Fruit fly (Drosophila melanogaster) whole organism, embryonic: ENCODE measurements around the gene CG4653.

Source experiments
- ATbp ChIP-seq: fragments of 200-800 bp; sonication (Bioruptor generic); optimal IDR thresholded peaks from 2 replicates; lab custom pipeline; 2017; ENCODE audit warnings: missing biosample characterization, mild to moderate bottlenecking, missing genetic modification characterization, missing genetic modification reagents
- Bdp1 ChIP-seq: fragments of 200-800 bp; sonication (Bioruptor generic); optimal IDR thresholded peaks from 3 replicates; lab custom pipeline; 2016; ENCODE audit warnings: missing biosample characterization, missing genetic modification characterization
- CG10565 ChIP-seq: fragments of 200-800 bp; sonication (Bioruptor generic); optimal IDR thresholded peaks from 3 replicates; lab custom pipeline; 2016; ENCODE audit warnings: missing biosample characterization, mild to moderate bottlenecking, missing genetic modification characterization
- CG11398 ChIP-seq: fragments of 200-800 bp; sonication (Bioruptor generic); optimal IDR thresholded peaks from 2 replicates; lab custom pipeline; 2016; ENCODE audit warnings: missing biosample characterization, missing genetic modification characterization
- CG11456 ChIP-seq: fragments of 200-800 bp; sonication (Bioruptor generic); IDR thresholded peaks from 3 replicates; pipeline ENCODE4 v1.3.6; 2022; ENCODE audit warnings: missing biosample characterization, missing genetic modification characterization
- CG11696 ChIP-seq: fragments of 200-800 bp; sonication (Bioruptor generic); IDR thresholded peaks from 2 replicates; pipeline ENCODE4 v1.3.6; 2022; ENCODE audit warnings: missing biosample characterization, missing genetic modification characterization
- CG12155 ChIP-seq: fragments of 200-800 bp; sonication (Bioruptor generic); optimal IDR thresholded peaks from 3 replicates; lab custom pipeline; 2016; ENCODE audit warnings: missing biosample characterization, missing genetic modification characterization
- CG13296 ChIP-seq: fragments of 200-800 bp; sonication (Bioruptor generic); optimal IDR thresholded peaks from 3 replicates; lab custom pipeline; 2018; ENCODE audit warnings: missing biosample characterization, mild to moderate bottlenecking, missing genetic modification characterization
- CG14050 ChIP-seq: fragments of 200-800 bp; sonication (Bioruptor generic); IDR thresholded peaks from 3 replicates; pipeline ENCODE4 v1.3.6; 2022; ENCODE audit warnings: missing biosample characterization, missing genetic modification characterization
- CG14710 ChIP-seq: fragments of 200-800 bp; sonication (Bioruptor generic); optimal IDR thresholded peaks from 3 replicates; lab custom pipeline; 2019; ENCODE audit warnings: missing biosample characterization, mild to moderate bottlenecking, missing genetic modification characterization, moderate library complexity
- CG15696 ChIP-seq: fragments of 200-800 bp; sonication (Bioruptor generic); optimal IDR thresholded peaks from 2 replicates; lab custom pipeline; 2019; ENCODE audit warnings: missing biosample characterization, mild to moderate bottlenecking, missing genetic modification characterization, moderate library complexity
- CG16813 ChIP-seq: fragments of 200-800 bp; sonication (Bioruptor generic); IDR thresholded peaks from 3 replicates; pipeline ENCODE4 v1.3.6; 2022; ENCODE audit warnings: missing biosample characterization, missing genetic modification characterization; ENCODE audit not compliant: partially characterized antibody
- CG16863 ChIP-seq: fragments of 200-800 bp; sonication (Bioruptor generic); optimal IDR thresholded peaks from 3 replicates; lab custom pipeline; 2016; ENCODE audit warnings: missing biosample characterization, missing genetic modification characterization
- CG17612 ChIP-seq: fragments of 200-800 bp; sonication (Bioruptor generic); IDR thresholded peaks from 2 replicates; pipeline ENCODE4 v1.3.6; 2022; ENCODE audit warnings: missing biosample characterization, missing genetic modification characterization
- CG18476 ChIP-seq: fragments of 200-800 bp; sonication (Bioruptor generic); optimal IDR thresholded peaks from 2 replicates; lab custom pipeline; 2016; ENCODE audit warnings: missing biosample characterization, mild to moderate bottlenecking, missing genetic modification characterization
- CG31224 ChIP-seq: fragments of 200-800 bp; sonication (Bioruptor generic); IDR thresholded peaks from 2 replicates; pipeline ENCODE4 v1.3.6; 2022; ENCODE audit warnings: missing biosample characterization, missing genetic modification characterization
- CG31365 ChIP-seq: fragments of 200-800 bp; sonication (Bioruptor generic); optimal IDR thresholded peaks from 2 replicates; lab custom pipeline; 2018; ENCODE audit warnings: missing biosample characterization, mild to moderate bottlenecking, missing genetic modification characterization
- CG33557 ChIP-seq: fragments of 200-800 bp; sonication (Bioruptor generic); optimal IDR thresholded peaks from 2 replicates; lab custom pipeline; 2019; ENCODE audit warnings: missing biosample characterization, mild to moderate bottlenecking, missing genetic modification characterization, moderate library complexity
- CG4730 ChIP-seq: fragments of 200-800 bp; sonication (Bioruptor generic); IDR thresholded peaks from 2 replicates; pipeline ENCODE4 v1.3.6; 2022; ENCODE audit warnings: missing biosample characterization, missing genetic modification characterization
- CG6254 ChIP-seq: fragments of 200-800 bp; sonication (Bioruptor generic); optimal IDR thresholded peaks from 3 replicates; lab custom pipeline; 2017; ENCODE audit warnings: mild to moderate bottlenecking, missing biosample characterization, missing genetic modification reagents, missing genetic modification characterization
- CkIIα-i1 ChIP-seq: fragments of 200-800 bp; sonication (Bioruptor generic); IDR thresholded peaks from 2 replicates; pipeline ENCODE4 v1.3.6; 2022; ENCODE audit warnings: missing biosample characterization, missing genetic modification characterization
- Elba2 ChIP-seq: fragments of 200-800 bp; sonication (Bioruptor generic); optimal IDR thresholded peaks from 3 replicates; lab custom pipeline; 2016; ENCODE audit warnings: missing biosample characterization, missing genetic modification characterization
- Fer2 ChIP-seq: fragments of 200-800 bp; sonication (Bioruptor generic); optimal IDR thresholded peaks from 2 replicates; lab custom pipeline; 2018; ENCODE audit warnings: missing biosample characterization, mild to moderate bottlenecking, missing genetic modification characterization, moderate library complexity
- HLHmδ ChIP-seq: fragments of 200-800 bp; sonication (Bioruptor generic); optimal IDR thresholded peaks from 2 replicates; lab custom pipeline; 2018; ENCODE audit warnings: missing biosample characterization, mild to moderate bottlenecking, missing genetic modification characterization, moderate library complexity
- Myb ChIP-seq: fragments of 200-800 bp; sonication (Bioruptor generic); optimal IDR thresholded peaks from 2 replicates; lab custom pipeline; 2016; ENCODE audit warnings: missing biosample characterization, missing genetic modification characterization
- NFAT ChIP-seq: fragments of 200-800 bp; sonication (Bioruptor generic); IDR thresholded peaks from 2 replicates; pipeline ENCODE4 v1.3.6; 2022; ENCODE audit warnings: missing biosample characterization, missing genetic modification characterization
- Nf-YB ChIP-seq: fragments of 200-800 bp; sonication (Bioruptor generic); optimal IDR thresholded peaks from 3 replicates; lab custom pipeline; 2019; ENCODE audit warnings: missing biosample characterization, mild to moderate bottlenecking, missing genetic modification characterization, moderate library complexity
- Xrp1 ChIP-seq: fragments of 200-800 bp; sonication (Bioruptor generic); IDR thresholded peaks from 2 replicates; pipeline ENCODE4 v1.3.6; 2022; ENCODE audit warnings: missing biosample characterization, missing genetic modification characterization
- ab ChIP-seq: fragments of 200-800 bp; sonication (Bioruptor generic); optimal IDR thresholded peaks from 2 replicates; lab custom pipeline; 2016; ENCODE audit warnings: missing biosample characterization, missing genetic modification characterization
- abd-A ChIP-seq: fragments of 200-800 bp; sonication (Bioruptor generic); optimal IDR thresholded peaks from 3 replicates; lab custom pipeline; 2019; ENCODE audit warnings: missing biosample characterization, mild to moderate bottlenecking, missing genetic modification characterization, moderate library complexity
- ac ChIP-seq: fragments of 200-800 bp; sonication (Bioruptor generic); optimal IDR thresholded peaks from 3 replicates; lab custom pipeline; 2017; ENCODE audit warnings: missing biosample characterization, mild to moderate bottlenecking, missing genetic modification characterization
- ap ChIP-seq: fragments of 200-800 bp; sonication (Bioruptor generic); IDR thresholded peaks from 2 replicates; pipeline ENCODE4 v1.3.6; 2022; ENCODE audit warnings: missing biosample characterization, missing genetic modification characterization
- croc ChIP-seq: fragments of 200-800 bp; sonication (Bioruptor generic); conservative IDR thresholded peaks from 3 replicates; pipeline ENCODE4 v1.3.6; 2022; ENCODE audit warnings: missing biosample characterization, missing genetic modification characterization
- danr ChIP-seq: fragments of 200-800 bp; sonication (Bioruptor generic); IDR thresholded peaks from 2 replicates; pipeline ENCODE4 v1.3.6; 2022; ENCODE audit warnings: missing biosample characterization, missing genetic modification characterization
- dmrt11E ChIP-seq: fragments of 200-800 bp; sonication (Bioruptor generic); optimal IDR thresholded peaks from 3 replicates; lab custom pipeline; 2018; ENCODE audit warnings: missing biosample characterization, mild to moderate bottlenecking, missing genetic modification characterization, moderate library complexity
- gem ChIP-seq: fragments of 200-800 bp; sonication (Bioruptor generic); optimal IDR thresholded peaks from 2 replicates; lab custom pipeline; 2019; ENCODE audit warnings: missing biosample characterization, mild to moderate bottlenecking, missing genetic modification characterization, moderate library complexity
- hbn ChIP-seq: fragments of 200-800 bp; sonication (Bioruptor generic); IDR thresholded peaks from 2 replicates; pipeline ENCODE4 v1.3.6; 2022; ENCODE audit warnings: missing biosample characterization, missing genetic modification characterization; ENCODE audit not compliant: partially characterized antibody
- klu ChIP-seq: fragments of 200-800 bp; sonication (Bioruptor generic); IDR thresholded peaks from 2 replicates; pipeline ENCODE4 v1.3.6; 2022; ENCODE audit warnings: missing biosample characterization, missing genetic modification characterization
- lov ChIP-seq, 2 experiments: fragments of 200-800 bp in 1 of 2; fragments of >200 bp in 1 of 2; sonication (Bioruptor generic) in 1 of 2; IDR thresholded peaks in 1 of 2; optimal IDR thresholded peaks in 1 of 2; 2 replicates in 1 of 2; 3 replicates in 1 of 2; pipeline versions ENCODE4 v1.3.6 to Lab custom; 2017 to 2022; ENCODE audit warnings: missing biosample characterization in 1 of 2, missing genetic modification characterization in 1 of 2
- onecut ChIP-seq: fragments of 200-800 bp; sonication (Bioruptor generic); IDR thresholded peaks from 2 replicates; pipeline ENCODE4 v1.3.6; 2022; ENCODE audit warnings: missing biosample characterization, missing genetic modification characterization
- phol ChIP-seq: fragments of 200-800 bp; sonication (Bioruptor generic); optimal IDR thresholded peaks from 3 replicates; lab custom pipeline; 2018; ENCODE audit warnings: missing biosample characterization, mild to moderate bottlenecking, missing genetic modification characterization, moderate library complexity
- rib ChIP-seq: fragments of 200-800 bp; sonication (Bioruptor generic); IDR thresholded peaks from 2 replicates; pipeline ENCODE4 v1.3.6; 2022; ENCODE audit warnings: missing biosample characterization, missing genetic modification characterization
- sens ChIP-seq: fragments of 200-800 bp; sonication (Bioruptor generic); peaks from one replicate; lab custom pipeline; 2016; ENCODE audit warnings: missing biosample characterization, missing genetic modification characterization
- shn ChIP-seq: fragments of 200-800 bp; sonication (Bioruptor generic); optimal IDR thresholded peaks from 3 replicates; lab custom pipeline; 2016; ENCODE audit warnings: missing biosample characterization, missing genetic modification characterization
- sr ChIP-seq: fragments of 200-800 bp; sonication (Bioruptor generic); IDR thresholded peaks from 3 replicates; pipeline ENCODE4 v1.3.6; 2022; ENCODE audit warnings: missing biosample characterization, missing genetic modification characterization
- tll ChIP-seq, 2 experiments: fragments of 200-800 bp in 1 of 2; fragments of >200 bp in 1 of 2; sonication (Bioruptor generic) in 1 of 2; optimal IDR thresholded peaks; 2 replicates each; lab custom pipeline; 2017 to 2019; ENCODE audit warnings: missing biosample characterization in 2 of 2, missing genetic modification characterization in 2 of 2, mild to moderate bottlenecking in 1 of 2, moderate library complexity in 1 of 2
- tna ChIP-seq: fragments of 200-800 bp; sonication (Bioruptor generic); IDR thresholded peaks from 2 replicates; pipeline ENCODE4 v1.3.6; 2022; ENCODE audit warnings: missing biosample characterization, missing genetic modification characterization; ENCODE audit not compliant: partially characterized antibody
- vnd ChIP-seq: fragments of 200-800 bp; sonication (Bioruptor generic); IDR thresholded peaks from 3 replicates; pipeline ENCODE4 v1.3.6; 2022; ENCODE audit warnings: missing biosample characterization, missing genetic modification characterization; ENCODE audit not compliant: partially characterized antibody
- wek ChIP-seq: fragments of 200-800 bp; sonication (Bioruptor generic); optimal IDR thresholded peaks from 3 replicates; lab custom pipeline; 2018; ENCODE audit warnings: missing biosample characterization, mild to moderate bottlenecking, missing genetic modification characterization, moderate library complexity

Gene CG4653

DNA sequence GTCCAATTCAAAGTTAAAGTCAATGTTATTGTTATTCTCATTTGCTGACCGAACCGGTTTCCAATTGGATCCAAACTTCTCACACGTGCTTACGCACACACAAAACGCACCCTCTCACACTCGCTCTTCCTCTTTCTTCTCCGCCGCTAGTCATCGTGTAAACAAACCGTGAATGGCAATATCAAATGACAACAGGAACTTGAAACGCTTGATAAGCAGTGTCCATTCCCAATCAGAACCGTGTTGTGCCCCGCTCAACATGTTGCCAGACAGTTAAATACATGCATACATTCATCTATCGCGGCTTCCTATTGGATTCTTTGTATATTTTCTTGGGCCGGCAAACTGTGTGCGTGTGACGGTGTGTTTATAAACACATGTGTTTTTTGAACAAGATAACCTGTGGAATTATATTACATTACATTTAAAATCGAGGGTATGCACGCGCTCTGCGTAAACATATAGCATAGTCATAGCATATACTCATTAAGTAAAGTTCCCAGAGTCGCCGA lies 48.1 kb upstream of the CG4653 start (continued):
- no peak for TF ChIP-seq CkIIα-i1 (GFP tag; lab: Robert Waterston, UW)
- peak; percentile 97 for TF ChIP-seq Elba2 (GFP tag; lab: Kevin White, UChicago)
- TF ChIP-seq phol, result no peak
- TF ChIP-seq HLHmδ (GFP tag; lab: Kevin White, UChicago), result peak; percentile 17
- TF ChIP-seq tll (GFP tag; optimal IDR thresholded peaks at IDR 0.05; lab: Kevin White, UChicago), result peak in 1 of 2 experiments; percentile 61
- no peak for TF ChIP-seq CG18476 (GFP tag; lab: Kevin White, UChicago)
- peak; percentile 45 for TF ChIP-seq CG13296 (GFP tag; lab: Kevin White, UChicago)
- TF ChIP-seq ab (GFP tag; lab: Kevin White, UChicago), result no peak
- peak; percentile 86 for TF ChIP-seq CG31365 (tag; lab: Kevin White, UChicago)
- TF ChIP-seq vnd, result no peak
- TF ChIP-seq ap, result no peak
- no peak for TF ChIP-seq CG11696
- TF ChIP-seq CG12155 (GFP tag; lab: Kevin White, UChicago), result no peak
- TF ChIP-seq CG17612 (GFP tag; lab: Robert Waterston, UW), result no peak
- no peak for TF ChIP-seq Fer2 (tag; lab: Kevin White, UChicago)
- no peak for TF ChIP-seq ac (GFP tag; lab: Kevin White, UChicago)
- no peak for TF ChIP-seq CG14710
- peak; percentile 51 for TF ChIP-seq CG33557 (GFP tag; lab: Kevin White, UChicago)
- TF ChIP-seq ATbp, result no peak
- no peak for TF ChIP-seq Myb
- no peak for TF ChIP-seq CG10565
- no peak for TF ChIP-seq onecut (GFP tag; lab: Robert Waterston, UW)
- peak; percentile 70 for TF ChIP-seq Nf-YB
- no peak for TF ChIP-seq Bdp1
- no peak for TF ChIP-seq abd-A
- TF ChIP-seq klu (GFP tag; lab: Robert Waterston, UW), result no peak
- TF ChIP-seq NFAT (GFP tag; lab: Robert Waterston, UW), result no peak
- no peak for TF ChIP-seq CG11398
- no peak for TF ChIP-seq lov (optimal IDR thresholded peaks at IDR 0.05; lab: Kevin White, UChicago)
- no peak for TF ChIP-seq lov (GFP tag; IDR thresholded peaks at IDR 0.05; lab: Robert Waterston, UW)
- TF ChIP-seq CG31224, result no peak
- TF ChIP-seq CG16813 (GFP tag; lab: Robert Waterston, UW), result no peak
- TF ChIP-seq danr (GFP tag; lab: Robert Waterston, UW), result no peak
- TF ChIP-seq wek (GFP tag; lab: Kevin White, UChicago), result peak; percentile 18
- no peak for TF ChIP-seq croc
- no peak for TF ChIP-seq gem (tag; lab: Kevin White, UChicago)
- no peak for TF ChIP-seq CG16863
- no peak for TF ChIP-seq CG11456 (GFP tag; lab: Robert Waterston, UW)
- no peak for TF ChIP-seq sr
- TF ChIP-seq CG6254 (GFP tag; lab: Kevin White, UChicago), result no peak
- TF ChIP-seq CG14050 (GFP tag; lab: Robert Waterston, UW), result no peak
- TF ChIP-seq, all 482 proteins: peak for 99

DNA sequence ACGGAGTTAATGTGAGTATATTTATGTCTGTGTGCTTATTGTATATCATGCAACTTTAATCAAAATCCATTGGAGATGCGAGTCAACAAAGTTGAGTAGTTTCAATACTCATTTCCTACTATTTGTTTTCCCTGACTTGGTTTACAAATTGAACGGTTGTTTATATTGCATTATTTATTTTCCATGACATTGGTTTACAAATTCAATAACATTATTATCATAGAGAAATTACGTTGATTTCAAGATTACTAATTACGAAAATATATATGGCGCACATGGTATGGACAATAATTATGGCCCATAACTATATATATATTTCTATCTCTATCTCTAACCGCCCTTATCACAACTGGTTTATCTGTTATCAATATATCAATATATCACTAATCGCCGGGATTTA lies 43.2 kb upstream of the CG4653 start:
- TF ChIP-seq Xrp1 (0 out of 2 replicates have a peak, but pooled peaks have one; percentile 8), dmrt11E (tag; lab: Kevin White, UChicago) (peak; percentile 22), hbn (GFP tag; lab: Robert Waterston, UW) (no peak), CG15696 (tag; lab: Kevin White, UChicago) (peak; percentile 53), tna (GFP tag; lab: Robert Waterston, UW) (no peak), CG4730 (GFP tag; lab: Robert Waterston, UW) (no peak), sens (GFP tag; lab: Kevin White, UChicago) (peak; percentile 53), CG33557 (GFP tag; lab: Kevin White, UChicago) (peak; percentile 5), lov (optimal IDR thresholded peaks at IDR 0.05; lab: Kevin White, UChicago) (no peak), lov (GFP tag; IDR thresholded peaks at IDR 0.05; lab: Robert Waterston, UW) (no peak), shn (no peak), rib (GFP tag; lab: Robert Waterston, UW) (no peak)
